Worm (Caenorhabditis elegans): ENCODE data around the gene T14E8.2.

Gene T14E8.2

DNA sequence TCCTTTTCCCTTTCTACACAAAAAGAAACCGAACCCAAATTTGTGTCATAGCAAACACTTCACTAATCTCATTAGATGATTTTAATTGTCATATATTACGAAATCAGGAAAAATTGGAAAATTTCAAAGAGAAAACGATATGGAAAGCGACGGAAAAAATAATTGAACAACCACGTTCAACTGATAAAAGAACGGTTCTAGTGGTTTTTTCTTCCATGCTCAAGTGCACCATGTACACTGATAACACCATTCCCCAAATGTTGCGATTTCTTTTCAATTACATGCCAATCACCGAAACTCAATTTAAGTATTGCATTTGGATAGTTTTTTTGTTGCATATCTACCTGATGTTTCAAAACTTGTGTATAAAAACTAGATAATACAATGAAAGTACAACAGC, 12.2 kb upstream of the T14E8.2 start:
- TF ChIP-seq lin-13 (tag; optimal IDR thresholded peaks at IDR 0.05) = no peak
- no peak for TF ChIP-seq ceh-39 (tag; optimal IDR thresholded peaks at IDR 0.05)
- TF ChIP-seq snpc-4 (tag; optimal IDR thresholded peaks at IDR 0.05) = no peak

DNA sequence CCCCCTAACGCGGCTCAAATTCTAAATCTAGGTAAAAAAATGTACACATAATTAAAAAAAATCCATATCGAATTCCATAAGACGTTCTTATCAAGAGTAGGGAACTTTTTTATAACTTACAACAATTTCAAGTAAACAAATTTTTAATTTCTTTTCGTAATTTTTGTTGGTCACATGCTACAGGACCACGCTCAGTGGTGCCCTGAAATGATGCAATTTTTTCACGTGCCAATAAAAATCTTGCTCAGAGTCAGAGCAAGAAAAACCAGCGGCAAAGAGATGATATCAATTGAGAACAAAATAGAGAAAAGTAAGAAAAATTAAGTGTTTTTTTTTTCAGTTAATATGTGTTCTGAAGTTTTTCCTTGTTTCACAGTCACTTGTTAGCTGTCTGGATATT, 10.9 kb upstream of the T14E8.2 start:
- TF ChIP-seq nhr-12 (tag; optimal IDR thresholded peaks at IDR 0.05) (no peak), bed-3 (GFP tag; optimal IDR thresholded peaks at IDR 0.05) (no peak), M03D4.4 (tag; optimal IDR thresholded peaks at IDR 0.05) (no peak), nhr-76 (tag; optimal IDR thresholded peaks at IDR 0.05) (no peak), flh-1 (GFP tag; optimal IDR thresholded peaks at IDR 0.05) (no peak), cnd-1 (tag; optimal IDR thresholded peaks at IDR 0.05) (no peak), blmp-1 (tag; optimal IDR thresholded peaks at IDR 0.05) (no peak), ham-2 (GFP tag; optimal IDR thresholded peaks at IDR 0.05) (no peak), mep-1 (tag; optimal IDR thresholded peaks at IDR 0.05) (no peak), pha-4 (tag; optimal IDR thresholded peaks at IDR 0.05) (no peak), elt-3 (tag; optimal IDR thresholded peaks at IDR 0.05) (no peak), lin-32 (GFP tag; optimal IDR thresholded peaks at IDR 0.05) (no peak)

DNA sequence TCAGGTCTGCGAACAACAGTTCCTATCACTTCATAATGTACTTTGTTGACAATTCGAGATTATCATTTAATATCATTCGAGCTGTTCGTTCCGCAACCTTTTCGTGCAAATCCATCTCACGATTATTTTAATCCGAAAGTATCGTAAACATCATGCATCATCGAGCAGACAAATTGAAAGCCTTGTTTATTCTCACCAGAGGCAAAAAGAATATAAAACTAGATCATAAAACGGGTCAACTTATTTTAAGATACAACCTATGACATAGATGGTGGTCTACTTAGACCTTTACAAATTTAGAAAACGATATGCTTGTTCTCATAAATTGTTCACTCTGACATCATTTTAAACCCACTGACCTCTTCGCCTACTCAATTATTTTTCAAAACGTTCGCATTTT, 9.8 kb upstream of the T14E8.2 start:
- TF ChIP-seq lsy-2 (tag; optimal IDR thresholded peaks at IDR 0.05) = no peak
- TF ChIP-seq lin-13 (tag; optimal IDR thresholded peaks at IDR 0.05) = no peak
- TF ChIP-seq drap-1 (GFP tag; optimal IDR thresholded peaks at IDR 0.05) = no peak
- TF ChIP-seq nhr-12 (tag; optimal IDR thresholded peaks at IDR 0.05) = no peak
- TF ChIP-seq tbx-8 (GFP tag; optimal IDR thresholded peaks at IDR 0.05) = no peak
- TF ChIP-seq sptf-1 (tag; optimal IDR thresholded peaks at IDR 0.05) = no peak
- TF ChIP-seq nhr-2 (tag; optimal IDR thresholded peaks at IDR 0.05) = no peak
- TF ChIP-seq M03D4.4 (tag; optimal IDR thresholded peaks at IDR 0.05) = no peak
- TF ChIP-seq sem-2 (GFP tag; optimal IDR thresholded peaks at IDR 0.05) = no peak
- no peak for TF ChIP-seq ham-2 (GFP tag; optimal IDR thresholded peaks at IDR 0.05)
- TF ChIP-seq unc-39 (tag; optimal IDR thresholded peaks at IDR 0.05) = no peak
- TF ChIP-seq nhr-28 (tag; optimal IDR thresholded peaks at IDR 0.05) = no peak
- TF ChIP-seq hlh-1 (tag; optimal IDR thresholded peaks at IDR 0.05) = no peak
- no peak for TF ChIP-seq mab-5 (tag; optimal IDR thresholded peaks at IDR 0.05)

DNA sequence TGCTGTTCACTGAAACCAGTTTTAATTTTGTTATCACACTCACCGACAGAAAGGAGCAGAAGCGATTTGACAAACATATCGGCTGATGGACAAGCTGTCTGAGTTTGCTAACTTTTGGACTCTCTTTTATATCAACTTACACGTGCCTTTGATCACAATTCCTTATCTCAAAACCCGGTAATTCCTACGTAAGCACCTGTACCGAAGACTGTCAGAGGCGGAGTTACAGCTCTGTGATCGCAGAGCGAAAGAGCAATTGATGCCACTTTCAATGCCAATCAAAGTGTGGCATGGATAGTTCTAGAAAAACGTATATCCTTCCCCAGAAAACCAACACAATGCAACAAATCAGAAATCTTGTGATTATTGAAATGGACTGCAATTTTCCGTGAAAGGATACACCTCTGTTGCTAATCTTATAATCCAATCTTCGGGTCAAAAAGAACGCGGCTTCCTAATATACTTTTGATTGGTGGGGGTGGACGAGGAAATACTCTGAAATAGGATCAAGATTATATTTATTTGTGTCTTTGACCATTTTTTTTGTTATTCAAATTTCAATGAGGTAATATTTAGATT, 6.0 kb upstream of the T14E8.2 start, which contains the start of gene ilys-5:
ilys-5 (minus strand) TSS at position 140 of the 579 bp plus-strand sequence.
- no peak for TF ChIP-seq zip-8 (tag; optimal IDR thresholded peaks at IDR 0.05)
- TF ChIP-seq unc-120 (tag; optimal IDR thresholded peaks at IDR 0.05; ENCODE audit: poor library complexity, severe bottlenecking) = no peak
- no peak for TF ChIP-seq pha-4 (tag; optimal IDR thresholded peaks at IDR 0.05)
- TF ChIP-seq elt-1 (tag; optimal IDR thresholded peaks at IDR 0.05; ENCODE audit: borderline replicate concordance, insufficient read depth) = no peak
- no peak for TF ChIP-seq elt-3 (tag; optimal IDR thresholded peaks at IDR 0.05)
- no peak for TF ChIP-seq nhr-28 (tag; optimal IDR thresholded peaks at IDR 0.05)
- no peak for TF ChIP-seq drap-1 (GFP tag; optimal IDR thresholded peaks at IDR 0.05)
- TF ChIP-seq hlh-1 (tag; optimal IDR thresholded peaks at IDR 0.05) = no peak
- no peak for TF ChIP-seq unc-39 (tag; optimal IDR thresholded peaks at IDR 0.05)
- TF ChIP-seq mep-1 (tag; optimal IDR thresholded peaks at IDR 0.05) = no peak
- TF ChIP-seq blmp-1 (tag; optimal IDR thresholded peaks at IDR 0.05) = no peak
- no peak for TF ChIP-seq lin-32 (GFP tag; optimal IDR thresholded peaks at IDR 0.05)
- TF ChIP-seq nhr-2 (tag; optimal IDR thresholded peaks at IDR 0.05) = no peak
- no peak for TF ChIP-seq ces-1 (GFP tag; optimal IDR thresholded peaks at IDR 0.05)
- TF ChIP-seq lin-13 (tag; optimal IDR thresholded peaks at IDR 0.05) = no peak
- no peak for TF ChIP-seq ceh-39 (tag; optimal IDR thresholded peaks at IDR 0.05)
- no peak for TF ChIP-seq snpc-4 (tag; optimal IDR thresholded peaks at IDR 0.05)
- no peak for TF ChIP-seq bed-3 (GFP tag; optimal IDR thresholded peaks at IDR 0.05)

DNA sequence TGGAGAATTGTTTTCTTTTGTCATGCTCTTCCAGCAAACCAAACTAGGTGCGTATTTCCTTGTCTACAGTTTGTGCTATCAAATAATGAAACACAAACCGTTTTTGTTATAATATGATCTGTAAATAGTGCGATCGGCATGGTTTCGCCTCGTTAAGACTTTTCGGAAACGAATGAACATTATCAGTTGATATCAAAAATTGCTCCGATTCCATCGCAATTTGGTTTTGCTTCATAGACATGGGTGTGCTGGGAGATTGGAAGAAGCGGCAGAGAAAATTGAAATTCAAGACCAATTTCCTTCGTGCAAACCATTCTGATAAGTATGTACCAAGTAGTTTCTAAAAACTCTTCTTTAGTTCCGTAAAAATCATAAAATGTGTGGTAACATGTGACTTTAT, 4.7 kb upstream of the T14E8.2 start:
- TF ChIP-seq tbx-8 (GFP tag; optimal IDR thresholded peaks at IDR 0.05) (no peak), elt-3 (tag; optimal IDR thresholded peaks at IDR 0.05) (no peak), M03D4.4 (tag; optimal IDR thresholded peaks at IDR 0.05) (no peak), nhr-2 (tag; optimal IDR thresholded peaks at IDR 0.05) (no peak), ceh-39 (tag; optimal IDR thresholded peaks at IDR 0.05) (no peak), lin-13 (tag; optimal IDR thresholded peaks at IDR 0.05) (no peak), mep-1 (tag; optimal IDR thresholded peaks at IDR 0.05) (no peak), nhr-237 (tag; optimal IDR thresholded peaks at IDR 0.05) (no peak), unc-39 (tag; optimal IDR thresholded peaks at IDR 0.05) (no peak)

Data from whole organism, mixed stage, embryonic.